Fruit fly (Drosophila melanogaster) S2 (cell line): ENCODE data around the gene CG32639.

Experiments
- CG8478 ChIP-seq: fragments of >200 bp; optimal IDR thresholded peaks from 2 replicates; lab custom pipeline; 2018
- CTCF ChIP-seq, 2 experiments: fragments of >200 bp; optimal IDR thresholded peaks; 2 replicates each; lab custom pipeline; 2018

dm6 chrX:13275139-13275538, 38.8 kb upstream of the CG32639 start:
- TF ChIP-seq CG8478 (lab: Kevin White, UChicago) (no peak), CTCF (optimal IDR thresholded peaks at IDR 0.05; lab: Kevin White, UChicago) (no peak)
